Fruit fly (Drosophila melanogaster) whole organism, embryonic: ENCODE data around the gene Wdr59.

Experiments
- Aef1 ChIP-seq: fragments of 200-800 bp; sonication (Bioruptor generic); IDR thresholded peaks from 3 replicates; pipeline ENCODE4 v1.3.6; 2022; ENCODE audit warnings: missing biosample characterization, missing genetic modification characterization
- BtbVII ChIP-seq: fragments of 200-800 bp; sonication (Bioruptor generic); optimal IDR thresholded peaks from 3 replicates; lab custom pipeline; 2017; ENCODE audit warnings: missing biosample characterization, mild to moderate bottlenecking, missing genetic modification characterization
- Bteb2 ChIP-seq: fragments of 200-800 bp; sonication (Bioruptor generic); optimal IDR thresholded peaks from 2 replicates; lab custom pipeline; 2016; ENCODE audit warnings: missing biosample characterization, missing genetic modification characterization
- CG11456 ChIP-seq: fragments of 200-800 bp; sonication (Bioruptor generic); IDR thresholded peaks from 3 replicates; pipeline ENCODE4 v1.3.6; 2022; ENCODE audit warnings: missing biosample characterization, missing genetic modification characterization
- CG11504 ChIP-seq: fragments of 200-800 bp; sonication (Bioruptor generic); optimal IDR thresholded peaks from 3 replicates; lab custom pipeline; 2019; ENCODE audit warnings: missing biosample characterization, mild to moderate bottlenecking, missing genetic modification characterization, moderate library complexity
- CG12219 ChIP-seq: fragments of 200-800 bp; sonication (Bioruptor generic); optimal IDR thresholded peaks from 3 replicates; lab custom pipeline; 2018; ENCODE audit warnings: missing biosample characterization, mild to moderate bottlenecking, missing genetic modification characterization
- CG13123 ChIP-seq: fragments of 200-800 bp; sonication (Bioruptor generic); optimal IDR thresholded peaks from 2 replicates; lab custom pipeline; 2016; ENCODE audit warnings: missing biosample characterization, missing genetic modification characterization
- CG17385 ChIP-seq: fragments of 200-800 bp; sonication (Bioruptor generic); optimal IDR thresholded peaks from 3 replicates; lab custom pipeline; 2018; ENCODE audit warnings: missing biosample characterization, mild to moderate bottlenecking, missing genetic modification characterization
- CG2712 ChIP-seq: fragments of 200-800 bp; optimal IDR thresholded peaks from 3 replicates; lab custom pipeline; 2019; ENCODE audit warnings: missing biosample characterization, mild to moderate bottlenecking, missing genetic modification characterization, moderate library complexity
- CG6175 ChIP-seq: fragments of 200-800 bp; sonication (Bioruptor generic); IDR thresholded peaks from 3 replicates; pipeline ENCODE4 v1.3.6; 2022; ENCODE audit warnings: missing biosample characterization, missing genetic modification characterization
- CG7271 ChIP-seq: fragments of 200-800 bp; sonication (Bioruptor generic); optimal IDR thresholded peaks from 2 replicates; lab custom pipeline; 2018; ENCODE audit warnings: missing biosample characterization, mild to moderate bottlenecking, missing genetic modification characterization, moderate library complexity
- CG7357 ChIP-seq: fragments of 200-800 bp; sonication (Bioruptor generic); IDR thresholded peaks from 3 replicates; pipeline ENCODE4 v1.3.6; 2022; ENCODE audit warnings: missing biosample characterization, missing genetic modification characterization
- CG7745 ChIP-seq: fragments of 200-800 bp; sonication (Bioruptor generic); optimal IDR thresholded peaks from 2 replicates; lab custom pipeline; 2018; ENCODE audit warnings: missing biosample characterization, mild to moderate bottlenecking, missing genetic modification characterization, moderate library complexity
- CG8281 ChIP-seq: fragments of 200-800 bp; sonication (Bioruptor generic); optimal IDR thresholded peaks from 2 replicates; lab custom pipeline; 2018; ENCODE audit warnings: missing biosample characterization, mild to moderate bottlenecking, missing genetic modification characterization, moderate library complexity
- CG8478 ChIP-seq: fragments of >200 bp; optimal IDR thresholded peaks from 2 replicates; lab custom pipeline; 2018
- CG9797 ChIP-seq: fragments of 200-800 bp; sonication (Bioruptor generic); optimal IDR thresholded peaks from 3 replicates; lab custom pipeline; 2018; ENCODE audit warnings: missing biosample characterization, mild to moderate bottlenecking, missing genetic modification characterization
- CG9817 ChIP-seq: fragments of 200-800 bp; sonication (Bioruptor generic); optimal IDR thresholded peaks from 2 replicates; lab custom pipeline; 2018; ENCODE audit warnings: missing biosample characterization, mild to moderate bottlenecking, missing genetic modification characterization, moderate library complexity
- CoRest ChIP-seq: fragments of 200-800 bp; sonication (Bioruptor generic); optimal IDR thresholded peaks from 3 replicates; lab custom pipeline; 2018; ENCODE audit warnings: missing biosample characterization, mild to moderate bottlenecking, missing genetic modification characterization, moderate library complexity
- CrebB ChIP-seq: fragments of 200-800 bp; sonication (Bioruptor generic); optimal IDR thresholded peaks from 3 replicates; lab custom pipeline; 2018; ENCODE audit warnings: missing biosample characterization, mild to moderate bottlenecking, missing genetic modification characterization
- Ets65A ChIP-seq: fragments of 200-800 bp; sonication (Bioruptor generic); peaks from one replicate; lab custom pipeline; 2016; ENCODE audit warnings: missing biosample characterization, missing genetic modification characterization
- HLH4C ChIP-seq: fragments of 200-800 bp; sonication (Bioruptor generic); IDR thresholded peaks from 3 replicates; pipeline ENCODE4 v1.3.6; 2022; ENCODE audit warnings: missing biosample characterization, missing genetic modification characterization; ENCODE audit not compliant: partially characterized antibody
- HLH54F ChIP-seq: fragments of 200-800 bp; sonication (Bioruptor generic); optimal IDR thresholded peaks from 3 replicates; lab custom pipeline; 2016; ENCODE audit warnings: missing biosample characterization, missing genetic modification characterization
- Hr39 ChIP-seq: fragments of >200 bp; optimal IDR thresholded peaks from 2 replicates; lab custom pipeline; 2017
- Med ChIP-seq: fragments of 200-800 bp; sonication (Bioruptor generic); peaks from one replicate; lab custom pipeline; 2016; ENCODE audit warnings: missing biosample characterization, missing genetic modification characterization, mild to moderate bottlenecking, inconsistent platforms, moderate library complexity
- Meics ChIP-seq: fragments of 200-800 bp; sonication (Bioruptor generic); optimal IDR thresholded peaks from 2 replicates; lab custom pipeline; 2017; ENCODE audit warnings: missing biosample characterization, mild to moderate bottlenecking, missing genetic modification characterization
- NC2β ChIP-seq: fragments of 200-800 bp; sonication (Bioruptor generic); optimal IDR thresholded peaks from 2 replicates; lab custom pipeline; 2016; ENCODE audit warnings: missing biosample characterization, missing genetic modification characterization
- Nf-YA ChIP-seq: fragments of 200-800 bp; sonication (Bioruptor generic); IDR thresholded peaks from 2 replicates; pipeline ENCODE4 v1.3.6; 2022; ENCODE audit warnings: missing biosample characterization, missing genetic modification characterization
- Nf-YB ChIP-seq: fragments of 200-800 bp; sonication (Bioruptor generic); optimal IDR thresholded peaks from 3 replicates; lab custom pipeline; 2019; ENCODE audit warnings: missing biosample characterization, mild to moderate bottlenecking, missing genetic modification characterization, moderate library complexity
- Ravus ChIP-seq: fragments of 200-800 bp; sonication (Bioruptor generic); IDR thresholded peaks from 2 replicates; pipeline ENCODE4 v1.3.6; 2022; ENCODE audit warnings: missing biosample characterization, missing genetic modification characterization
- chinmo ChIP-seq: fragments of 200-800 bp; sonication (Bioruptor generic); IDR thresholded peaks from 4 replicates; pipeline ENCODE4 v1.3.6; 2022; ENCODE audit warnings: missing biosample characterization, missing genetic modification characterization; ENCODE audit not compliant: partially characterized antibody
- crol ChIP-seq: fragments of 200-800 bp; sonication (Bioruptor generic); IDR thresholded peaks from 2 replicates; pipeline ENCODE4 v1.3.6; 2022; ENCODE audit warnings: missing biosample characterization, missing genetic modification characterization
- dati ChIP-seq: fragments of 200-800 bp; sonication (Bioruptor generic); IDR thresholded peaks from 2 replicates; pipeline ENCODE4 v1.3.6; 2022; ENCODE audit warnings: missing biosample characterization, missing genetic modification characterization
- dysf ChIP-seq: fragments of 200-800 bp; sonication (Bioruptor generic); IDR thresholded peaks from 3 replicates; pipeline ENCODE4 v1.3.6; 2022; ENCODE audit warnings: missing biosample characterization, missing genetic modification characterization
- gfzf ChIP-seq: fragments of 200-800 bp; sonication (Bioruptor generic); optimal IDR thresholded peaks from 2 replicates; lab custom pipeline; 2016; ENCODE audit warnings: missing biosample characterization, mild to moderate bottlenecking, missing genetic modification characterization, moderate library complexity
- grau ChIP-seq: fragments of 200-800 bp; optimal IDR thresholded peaks from 3 replicates; lab custom pipeline; 2019; ENCODE audit warnings: missing biosample characterization, mild to moderate bottlenecking, missing genetic modification characterization, moderate library complexity
- hb ChIP-seq: fragments of 200-800 bp; sonication (Bioruptor generic); IDR thresholded peaks from 3 replicates; pipeline ENCODE4 v1.3.6; 2022; ENCODE audit warnings: missing biosample characterization, missing genetic modification characterization; ENCODE audit not compliant: partially characterized antibody
- hth ChIP-seq: fragments of >200 bp; optimal IDR thresholded peaks from 2 replicates; lab custom pipeline; 2017; ENCODE audit warnings: inconsistent platforms
- ken ChIP-seq: fragments of 200-800 bp; sonication (Bioruptor generic); IDR thresholded peaks from 3 replicates; pipeline ENCODE4 v1.3.6; 2022; ENCODE audit warnings: missing biosample characterization, missing genetic modification characterization
- kni ChIP-seq: fragments of 200-800 bp; sonication (Bioruptor generic); optimal IDR thresholded peaks from 3 replicates; lab custom pipeline; 2017; ENCODE audit warnings: mild to moderate bottlenecking, missing biosample characterization, missing genetic modification reagents, missing genetic modification characterization
- lilli ChIP-seq: fragments of 200-800 bp; sonication (Bioruptor generic); optimal IDR thresholded peaks from 3 replicates; lab custom pipeline; 2016; ENCODE audit warnings: missing biosample characterization, missing genetic modification characterization
- nerfin-2 ChIP-seq: fragments of 200-800 bp; sonication (Bioruptor generic); IDR thresholded peaks from 2 replicates; pipeline ENCODE4 v1.3.6; 2022; ENCODE audit warnings: missing biosample characterization, missing genetic modification characterization; ENCODE audit not compliant: partially characterized antibody
- pzg ChIP-seq: fragments of 200-800 bp; sonication (Bioruptor generic); optimal IDR thresholded peaks from 3 replicates; lab custom pipeline; 2018; ENCODE audit warnings: missing biosample characterization, mild to moderate bottlenecking, missing genetic modification characterization, moderate library complexity
- sd ChIP-seq: fragments of 200-800 bp; sonication (Bioruptor generic); optimal IDR thresholded peaks from 3 replicates; lab custom pipeline; 2018; ENCODE audit warnings: missing biosample characterization, mild to moderate bottlenecking, missing genetic modification characterization, moderate library complexity
- sug ChIP-seq: fragments of 200-800 bp; optimal IDR thresholded peaks from 2 replicates; lab custom pipeline; 2019; ENCODE audit warnings: missing biosample characterization, mild to moderate bottlenecking, missing genetic modification characterization, moderate library complexity
- tup ChIP-seq: fragments of 200-800 bp; sonication (Bioruptor generic); optimal IDR thresholded peaks from 2 replicates; lab custom pipeline; 2016; ENCODE audit warnings: missing biosample characterization, mild to moderate bottlenecking, missing genetic modification characterization, moderate library complexity
- twi ChIP-seq: fragments of 200-800 bp; optimal IDR thresholded peaks from 2 replicates; lab custom pipeline; 2019; ENCODE audit warnings: missing biosample characterization, mild to moderate bottlenecking, missing genetic modification characterization, moderate library complexity
- vnd ChIP-seq: fragments of 200-800 bp; sonication (Bioruptor generic); IDR thresholded peaks from 3 replicates; pipeline ENCODE4 v1.3.6; 2022; ENCODE audit warnings: missing biosample characterization, missing genetic modification characterization; ENCODE audit not compliant: partially characterized antibody
- vvl ChIP-seq: fragments of 200-800 bp; sonication (Bioruptor generic); IDR thresholded peaks from 2 replicates; pipeline ENCODE4 v1.3.6; 2022; ENCODE audit warnings: missing biosample characterization, missing genetic modification characterization
- yki ChIP-seq: fragments of >200 bp; optimal IDR thresholded peaks from 3 replicates; lab custom pipeline; 2018

Wdr59 gene

DNA sequence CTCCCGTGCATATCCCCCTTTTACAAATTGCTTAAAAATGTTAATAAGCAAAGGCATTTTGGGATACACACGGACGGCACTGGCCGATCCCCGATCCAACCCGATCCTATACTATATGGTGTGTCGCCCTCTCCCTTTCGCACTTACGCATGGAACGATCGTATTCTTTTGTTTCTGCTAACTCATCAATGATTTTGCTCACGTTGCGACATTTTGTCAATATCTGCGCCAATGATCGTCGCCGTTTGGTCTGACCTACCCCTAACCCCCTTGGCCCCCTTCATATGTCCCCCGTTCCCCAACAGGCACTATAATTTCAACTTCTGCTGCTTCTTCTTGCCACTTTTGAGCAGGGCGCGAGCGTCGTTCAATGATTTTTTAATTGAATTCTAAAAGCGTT, 41.5 kb upstream of the Wdr59 start:
- peak; percentile 15 for TF ChIP-seq CG17385 (GFP tag; lab: Kevin White, UChicago)
- TF ChIP-seq kni (GFP tag; lab: Kevin White, UChicago) = peak; percentile 29
- no peak for TF ChIP-seq NC2β
- TF ChIP-seq crol (GFP tag; lab: Robert Waterston, UW) = peak; percentile 59
- 0 out of 4 replicates have a peak, but pooled peaks have one; percentile 11 for TF ChIP-seq chinmo
- TF ChIP-seq vvl (GFP tag; lab: Robert Waterston, UW) = peak; percentile 59
- no peak for TF ChIP-seq yki (lab: Kevin White, UChicago)
- TF ChIP-seq CG8281 (tag; lab: Kevin White, UChicago) = peak; percentile 52

DNA sequence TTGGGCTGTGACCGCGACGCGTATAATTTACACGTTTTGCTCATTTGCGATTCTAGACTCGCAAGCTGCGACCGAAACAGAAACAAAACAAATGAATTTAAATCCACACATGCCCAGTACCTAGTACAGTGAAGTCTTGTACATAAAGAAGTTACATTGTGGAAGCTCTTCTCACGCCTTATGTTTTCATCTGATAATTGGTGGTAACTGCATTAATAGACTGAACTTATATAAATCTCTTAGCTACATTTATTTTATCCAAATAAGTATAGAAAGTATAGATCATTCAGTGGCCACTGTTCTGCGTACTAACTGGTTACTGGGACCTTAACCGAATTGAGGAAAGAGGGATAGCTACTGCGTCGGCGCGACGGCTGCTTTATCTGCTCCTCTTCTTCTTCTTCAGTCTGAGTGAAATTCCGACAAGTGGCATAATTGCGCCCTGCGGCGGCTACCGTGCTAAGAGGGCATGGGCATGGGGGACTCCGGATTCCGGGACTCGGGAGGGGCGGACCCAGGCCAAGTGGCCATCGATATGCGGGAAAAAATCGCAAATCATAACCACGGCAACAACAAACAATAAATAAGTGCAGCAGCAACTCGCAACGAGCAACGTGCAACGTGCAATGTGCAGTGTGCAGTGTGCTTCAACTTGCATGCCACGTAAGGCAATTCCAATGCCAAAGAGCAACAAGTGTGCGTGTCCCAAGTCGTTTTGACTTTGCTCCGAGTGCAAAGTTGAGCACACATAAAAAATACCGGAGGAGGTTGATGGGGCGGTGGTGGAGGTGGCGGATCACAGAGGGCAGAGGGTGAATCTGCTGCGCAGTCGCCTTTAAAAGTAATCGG, 39.4 kb upstream of the Wdr59 start:
- TF ChIP-seq BtbVII (GFP tag; lab: Kevin White, UChicago) (no peak), hth (lab: Kevin White, UChicago) (no peak), dysf (GFP tag; lab: Robert Waterston, UW) (no peak), Ravus (no peak), hb (GFP tag; lab: Robert Waterston, UW) (no peak), Med (GFP tag; lab: Kevin White, UChicago) (peak; percentile 56), CG9797 (no peak), CG9817 (tag; lab: Kevin White, UChicago) (no peak), HLH4C (no peak), Hr39 (no peak), Nf-YB (GFP tag; lab: Kevin White, UChicago) (no peak), Ets65A (GFP tag; lab: Kevin White, UChicago) (peak; percentile 13), ken (GFP tag; lab: Robert Waterston, UW) (no peak), sug (tag; lab: Kevin White, UChicago) (no peak), grau (peak; percentile 41), vnd (GFP tag; lab: Robert Waterston, UW) (no peak), twi (tag; lab: Kevin White, UChicago) (no peak), lilli (GFP tag; lab: Kevin White, UChicago) (no peak), Meics (GFP tag; lab: Kevin White, UChicago) (no peak), HLH54F (GFP tag; lab: Kevin White, UChicago) (no peak), pzg (GFP tag; lab: Kevin White, UChicago) (no peak), nerfin-2 (GFP tag; lab: Robert Waterston, UW) (0 out of 2 replicates have a peak, but pooled peaks have one; percentile 10), CG11456 (GFP tag; lab: Robert Waterston, UW) (0 out of 3 replicates have a peak, but pooled peaks have one; percentile 37), CG7271 (tag; lab: Kevin White, UChicago) (no peak), CoRest (tag; lab: Kevin White, UChicago) (no peak), sd (tag; lab: Kevin White, UChicago) (peak; percentile 1), gfzf (GFP tag; lab: Kevin White, UChicago) (no peak), dati (GFP tag; lab: Robert Waterston, UW) (no peak), Bteb2 (GFP tag; lab: Kevin White, UChicago) (no peak), CG2712 (tag; lab: Kevin White, UChicago) (no peak), CG13123 (GFP tag; lab: Kevin White, UChicago) (no peak), Nf-YA (GFP tag; lab: Robert Waterston, UW) (no peak), CG7357 (GFP tag; lab: Robert Waterston, UW) (0 out of 3 replicates have a peak, but pooled peaks have one; percentile 18), CG12219 (GFP tag; lab: Kevin White, UChicago) (no peak), CrebB (tag; lab: Kevin White, UChicago) (no peak), CG8478 (lab: Kevin White, UChicago) (no peak), tup (GFP tag; lab: Kevin White, UChicago) (no peak), CG11504 (tag; lab: Kevin White, UChicago) (no peak), Aef1 (GFP tag; lab: Robert Waterston, UW) (no peak), CG6175 (GFP tag; lab: Robert Waterston, UW) (no peak), CG7745 (no peak)
